Fruit fly (Drosophila melanogaster) whole organism, embryonic: ENCODE data around the gene CG42726.

Experiments
- Adf1 ChIP-seq: fragments of 200-800 bp; sonication (Bioruptor generic); IDR thresholded peaks from 2 replicates; pipeline ENCODE4 v1.3.6; 2022; ENCODE audit warnings: missing biosample characterization, missing genetic modification characterization
- B-H2 ChIP-seq: fragments of 200-800 bp; sonication (Bioruptor generic); optimal IDR thresholded peaks from 2 replicates; lab custom pipeline; 2018; ENCODE audit warnings: missing biosample characterization, mild to moderate bottlenecking, missing genetic modification characterization
- CG11247 ChIP-seq: fragments of 200-800 bp; sonication (Bioruptor generic); IDR thresholded peaks from 2 replicates; pipeline ENCODE4 v1.3.6; 2022; ENCODE audit warnings: missing biosample characterization, missing genetic modification characterization
- CG12659 ChIP-seq: fragments of 200-800 bp; sonication (Bioruptor generic); optimal IDR thresholded peaks from 3 replicates; lab custom pipeline; 2017; ENCODE audit warnings: mild to moderate bottlenecking, missing biosample characterization, missing genetic modification reagents, missing genetic modification characterization
- CG12942 ChIP-seq: fragments of 200-800 bp; sonication (Bioruptor generic); optimal IDR thresholded peaks from 3 replicates; lab custom pipeline; 2016; ENCODE audit warnings: missing biosample characterization, missing genetic modification characterization
- CG15479 ChIP-seq: fragments of 200-800 bp; sonication (Bioruptor generic); optimal IDR thresholded peaks from 3 replicates; lab custom pipeline; 2019; ENCODE audit warnings: missing biosample characterization, mild to moderate bottlenecking, missing genetic modification characterization, moderate library complexity
- CG30431 ChIP-seq: fragments of 200-800 bp; sonication (Bioruptor generic); optimal IDR thresholded peaks from 2 replicates; lab custom pipeline; 2017; ENCODE audit warnings: missing biosample characterization, missing genetic modification characterization
- CG31441 ChIP-seq: fragments of 200-800 bp; sonication (Bioruptor generic); IDR thresholded peaks from 2 replicates; pipeline ENCODE4 v1.3.6; 2022; ENCODE audit warnings: missing biosample characterization, missing genetic modification characterization
- CG32772 ChIP-seq: fragments of 200-800 bp; sonication (Bioruptor generic); IDR thresholded peaks from 2 replicates; pipeline ENCODE4 v1.3.6; 2022; ENCODE audit warnings: missing biosample characterization, missing genetic modification characterization
- CG3995 ChIP-seq: fragments of 200-800 bp; sonication (Bioruptor generic); optimal IDR thresholded peaks from 3 replicates; lab custom pipeline; 2016; ENCODE audit warnings: missing biosample characterization, missing genetic modification characterization
- CG4282 ChIP-seq: fragments of 200-800 bp; sonication (Bioruptor generic); optimal IDR thresholded peaks from 2 replicates; lab custom pipeline; 2016; ENCODE audit warnings: missing biosample characterization, missing genetic modification characterization
- CG43689 ChIP-seq: fragments of 200-800 bp; sonication (Bioruptor generic); IDR thresholded peaks from 2 replicates; pipeline ENCODE4 v1.3.6; 2022; ENCODE audit warnings: missing biosample characterization, missing genetic modification characterization
- CG4854 ChIP-seq: fragments of 200-800 bp; sonication (Bioruptor generic); optimal IDR thresholded peaks from 2 replicates; lab custom pipeline; 2016; ENCODE audit warnings: missing biosample characterization, missing genetic modification characterization, inconsistent platforms
- CG5180 ChIP-seq: fragments of 200-800 bp; sonication (Bioruptor generic); optimal IDR thresholded peaks from 3 replicates; lab custom pipeline; 2017; ENCODE audit warnings: missing biosample characterization, missing genetic modification characterization, mild to moderate bottlenecking, moderate library complexity, missing genetic modification reagents
- CG6254 ChIP-seq: fragments of 200-800 bp; sonication (Bioruptor generic); optimal IDR thresholded peaks from 3 replicates; lab custom pipeline; 2017; ENCODE audit warnings: mild to moderate bottlenecking, missing biosample characterization, missing genetic modification reagents, missing genetic modification characterization
- CG6272 ChIP-seq: fragments of 200-800 bp; sonication (Bioruptor generic); IDR thresholded peaks from 2 replicates; pipeline ENCODE4 v1.3.6; 2022; ENCODE audit warnings: missing biosample characterization, missing genetic modification characterization
- CG9609 ChIP-seq: fragments of 200-800 bp; sonication (Bioruptor generic); optimal IDR thresholded peaks from 3 replicates; lab custom pipeline; 2016; ENCODE audit warnings: missing biosample characterization, missing genetic modification characterization
- Chrac-16 ChIP-seq: fragments of 200-800 bp; sonication (Bioruptor generic); optimal IDR thresholded peaks from 3 replicates; lab custom pipeline; 2016; ENCODE audit warnings: missing biosample characterization, missing genetic modification characterization
- CoRest ChIP-seq: fragments of 200-800 bp; sonication (Bioruptor generic); optimal IDR thresholded peaks from 3 replicates; lab custom pipeline; 2018; ENCODE audit warnings: missing biosample characterization, mild to moderate bottlenecking, missing genetic modification characterization, moderate library complexity
- CrebB ChIP-seq: fragments of 200-800 bp; sonication (Bioruptor generic); optimal IDR thresholded peaks from 3 replicates; lab custom pipeline; 2018; ENCODE audit warnings: missing biosample characterization, mild to moderate bottlenecking, missing genetic modification characterization
- Deaf1 ChIP-seq: fragments of 200-800 bp; optimal IDR thresholded peaks from 3 replicates; lab custom pipeline; 2019; ENCODE audit warnings: missing biosample characterization, mild to moderate bottlenecking, missing genetic modification characterization, moderate library complexity
- Drgx ChIP-seq: fragments of 200-800 bp; sonication (Bioruptor generic); IDR thresholded peaks from 2 replicates; pipeline ENCODE4 v1.3.6; 2022; ENCODE audit warnings: missing biosample characterization, missing genetic modification characterization
- Ets65A ChIP-seq: fragments of 200-800 bp; sonication (Bioruptor generic); peaks from one replicate; lab custom pipeline; 2016; ENCODE audit warnings: missing biosample characterization, missing genetic modification characterization
- Fer1 ChIP-seq: fragments of 200-800 bp; sonication (Bioruptor generic); optimal IDR thresholded peaks from 2 replicates; lab custom pipeline; 2017; ENCODE audit warnings: missing biosample characterization, mild to moderate bottlenecking, missing genetic modification characterization
- Fer2 ChIP-seq: fragments of 200-800 bp; sonication (Bioruptor generic); optimal IDR thresholded peaks from 2 replicates; lab custom pipeline; 2018; ENCODE audit warnings: missing biosample characterization, mild to moderate bottlenecking, missing genetic modification characterization, moderate library complexity
- Hey ChIP-seq: fragments of 200-800 bp; sonication (Bioruptor generic); optimal IDR thresholded peaks from 3 replicates; lab custom pipeline; 2018; ENCODE audit warnings: missing biosample characterization, mild to moderate bottlenecking, missing genetic modification characterization
- Hmx ChIP-seq: fragments of 200-800 bp; sonication (Bioruptor generic); optimal IDR thresholded peaks from 2 replicates; lab custom pipeline; 2016; ENCODE audit warnings: missing biosample characterization, missing genetic modification characterization
- MESR4 ChIP-seq: fragments of 200-800 bp; sonication (Bioruptor generic); optimal IDR thresholded peaks from 2 replicates; lab custom pipeline; 2018; ENCODE audit warnings: missing biosample characterization, mild to moderate bottlenecking, missing genetic modification characterization, moderate library complexity
- Mes4 ChIP-seq: fragments of 200-800 bp; sonication (Bioruptor generic); optimal IDR thresholded peaks from 2 replicates; lab custom pipeline; 2016; ENCODE audit warnings: missing biosample characterization, missing genetic modification characterization
- Neu2 ChIP-seq: fragments of 200-800 bp; sonication (Bioruptor generic); optimal IDR thresholded peaks from 3 replicates; lab custom pipeline; 2016; ENCODE audit warnings: missing biosample characterization, missing genetic modification characterization, borderline replicate concordance
- Oli ChIP-seq: fragments of 200-800 bp; sonication (Bioruptor generic); optimal IDR thresholded peaks from 2 replicates; lab custom pipeline; 2018; ENCODE audit warnings: missing biosample characterization, mild to moderate bottlenecking, missing genetic modification characterization, moderate library complexity
- Pdp1 ChIP-seq, 2 experiments: fragments of 200-800 bp; sonication (Bioruptor generic); optimal IDR thresholded peaks; 3 replicates each; lab custom pipeline; 2016; ENCODE audit warnings: missing biosample characterization in 2 of 2, missing genetic modification characterization in 2 of 2, mild to moderate bottlenecking in 1 of 2, moderate library complexity in 1 of 2
- Ssrp ChIP-seq: fragments of 200-800 bp; sonication (Bioruptor generic); optimal IDR thresholded peaks from 2 replicates; lab custom pipeline; 2018; ENCODE audit warnings: missing biosample characterization, mild to moderate bottlenecking, missing genetic modification characterization, moderate library complexity
- amos ChIP-seq: fragments of 200-800 bp; sonication (Bioruptor generic); IDR thresholded peaks from 2 replicates; pipeline ENCODE4 v1.3.6; 2022; ENCODE audit warnings: missing biosample characterization, missing genetic modification characterization; ENCODE audit not compliant: partially characterized antibody
- cwo ChIP-seq: fragments of 200-800 bp; sonication (Bioruptor generic); optimal IDR thresholded peaks from 3 replicates; lab custom pipeline; 2017; ENCODE audit warnings: missing biosample characterization, missing genetic modification characterization, mild to moderate bottlenecking, moderate library complexity, missing genetic modification reagents
- dysf ChIP-seq: fragments of 200-800 bp; sonication (Bioruptor generic); IDR thresholded peaks from 3 replicates; pipeline ENCODE4 v1.3.6; 2022; ENCODE audit warnings: missing biosample characterization, missing genetic modification characterization
- ewg ChIP-seq: fragments of 200-800 bp; sonication (Bioruptor generic); optimal IDR thresholded peaks from 3 replicates; lab custom pipeline; 2017; ENCODE audit warnings: mild to moderate bottlenecking, missing biosample characterization, missing genetic modification reagents, missing genetic modification characterization
- kay ChIP-seq: fragments of 200-800 bp; sonication (Bioruptor generic); optimal IDR thresholded peaks from 2 replicates; lab custom pipeline; 2016; ENCODE audit warnings: missing biosample characterization, missing genetic modification characterization
- lmd ChIP-seq: fragments of 200-800 bp; sonication (Bioruptor generic); IDR thresholded peaks from 2 replicates; pipeline ENCODE4 v1.3.6; 2022; ENCODE audit warnings: missing biosample characterization, missing genetic modification characterization
- onecut ChIP-seq: fragments of 200-800 bp; sonication (Bioruptor generic); IDR thresholded peaks from 2 replicates; pipeline ENCODE4 v1.3.6; 2022; ENCODE audit warnings: missing biosample characterization, missing genetic modification characterization
- p53 ChIP-seq: fragments of 200-800 bp; sonication (Bioruptor generic); optimal IDR thresholded peaks from 2 replicates; lab custom pipeline; 2016; ENCODE audit warnings: missing biosample characterization, missing genetic modification characterization
- pb ChIP-seq: fragments of 200-800 bp; sonication (Bioruptor generic); optimal IDR thresholded peaks from 3 replicates; lab custom pipeline; 2016; ENCODE audit warnings: missing biosample characterization, missing genetic modification characterization
- prd ChIP-seq, 3 experiments: fragments of >200 bp in 2 of 3; fragments of 200-800 bp in 1 of 3; sonication (Bioruptor generic) in 1 of 3; optimal IDR thresholded peaks in 2 of 3; IDR thresholded peaks in 1 of 3; 2 replicates in 2 of 3; 3 replicates in 1 of 3; pipeline versions ENCODE4 v1.3.6 to Lab custom; 2017 to 2022; ENCODE audit warnings: missing biosample characterization in 1 of 3, missing genetic modification characterization in 1 of 3
- row ChIP-seq: fragments of 200-800 bp; sonication (Bioruptor generic); IDR thresholded peaks from 3 replicates; pipeline ENCODE4 v1.3.6; 2022; ENCODE audit warnings: missing biosample characterization, missing genetic modification characterization
- so ChIP-seq: fragments of 200-800 bp; sonication (Bioruptor generic); IDR thresholded peaks from 3 replicates; pipeline ENCODE4 v1.3.6; 2022; ENCODE audit warnings: missing biosample characterization, missing genetic modification characterization
- sr ChIP-seq: fragments of 200-800 bp; sonication (Bioruptor generic); IDR thresholded peaks from 3 replicates; pipeline ENCODE4 v1.3.6; 2022; ENCODE audit warnings: missing biosample characterization, missing genetic modification characterization
- ssp ChIP-seq: fragments of 200-800 bp; sonication (Bioruptor generic); IDR thresholded peaks from 2 replicates; pipeline ENCODE4 v1.3.6; 2022; ENCODE audit warnings: missing biosample characterization, missing genetic modification characterization
- tx ChIP-seq: fragments of 200-800 bp; sonication (Bioruptor generic); optimal IDR thresholded peaks from 2 replicates; lab custom pipeline; 2016; ENCODE audit warnings: missing biosample characterization, missing genetic modification characterization
- unc-4 ChIP-seq: fragments of 200-800 bp; sonication (Bioruptor generic); IDR thresholded peaks from 2 replicates; pipeline ENCODE4 v1.3.6; 2022; ENCODE audit warnings: missing biosample characterization, missing genetic modification characterization; ENCODE audit not compliant: partially characterized antibody
- wdn ChIP-seq: fragments of 200-800 bp; sonication (Bioruptor generic); IDR thresholded peaks from 2 replicates; pipeline ENCODE4 v1.3.6; 2022; ENCODE audit warnings: missing biosample characterization, missing genetic modification characterization

Gene CG42726

DNA sequence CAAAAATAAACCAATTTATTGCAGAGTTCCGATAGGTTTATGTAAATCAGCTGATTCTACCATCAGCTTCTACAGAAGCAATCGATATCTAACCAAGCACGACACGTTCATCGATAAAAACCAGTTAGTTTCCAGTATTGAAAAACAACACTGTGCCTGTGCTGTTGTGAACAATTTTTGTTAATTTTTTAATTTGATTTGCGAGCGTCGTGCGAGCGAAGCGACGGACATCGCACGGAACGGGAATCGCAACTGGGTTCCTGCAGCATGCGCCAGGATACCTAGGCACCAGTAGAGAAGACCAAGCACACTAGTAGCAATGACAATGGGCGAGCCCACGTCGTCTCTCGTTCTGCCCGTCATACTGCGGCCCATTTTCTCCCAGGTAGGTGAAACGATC, 24.0 kb downstream of the CG42726 start, which contains the start of the genes Ccm3 and CG6136 (continued):
- TF ChIP-seq so (GFP tag; lab: Robert Waterston, UW) (no peak), Deaf1 (tag; lab: Kevin White, UChicago) (peak; percentile 50), CG12942 (GFP tag; lab: Kevin White, UChicago) (no peak), Fer2 (tag; lab: Kevin White, UChicago) (no peak), CG4282 (GFP tag; lab: Kevin White, UChicago) (peak; percentile 46), ssp (no peak), amos (GFP tag; lab: Robert Waterston, UW) (peak; percentile 95), CG43689 (GFP tag; lab: Robert Waterston, UW) (no peak), CG6254 (GFP tag; lab: Kevin White, UChicago) (no peak), CG4854 (GFP tag; lab: Kevin White, UChicago) (peak; percentile 33), CoRest (tag; lab: Kevin White, UChicago) (no peak), Ets65A (GFP tag; lab: Kevin White, UChicago) (peak; percentile 94), ewg (GFP tag; lab: Kevin White, UChicago) (peak; percentile 48), Oli (tag; lab: Kevin White, UChicago) (no peak), prd (optimal IDR thresholded peaks at IDR 0.05; lab: Kevin White, UChicago) (no peak), prd (GFP tag; IDR thresholded peaks at IDR 0.05; lab: Robert Waterston, UW) (peak; percentile 52; the same call in 1 of the 3 replicates), onecut (no peak), unc-4 (peak; percentile 92), CG11247 (peak; percentile 44; the same call in 1 of the 2 replicates), CG9609 (GFP tag; lab: Kevin White, UChicago) (peak; percentile 15), dysf (peak; percentile 43; the same call in 2 of the 3 replicates), Mes4 (no peak), Neu2 (GFP tag; lab: Kevin White, UChicago) (peak; percentile 23), CG15479 (GFP tag; lab: Kevin White, UChicago) (no peak), cwo (no peak), CG6272 (GFP tag; lab: Robert Waterston, UW) (0 out of 2 replicates have a peak, but pooled peaks have one; percentile 10), CrebB (tag; lab: Kevin White, UChicago) (peak; percentile 21), tx (peak; percentile 50), p53 (GFP tag; lab: Kevin White, UChicago) (peak; percentile 19), wdn (no peak; the same call in 1 of the 2 replicates), Pdp1 (GFP tag; optimal IDR thresholded peaks at IDR 0.05; lab: Kevin White, UChicago) (no peak), lmd (peak; percentile 16; the same call in 1 of the 2 replicates), CG3995 (peak; percentile 62), MESR4 (GFP tag; lab: Kevin White, UChicago) (peak; percentile 86), CG32772 (GFP tag; lab: Robert Waterston, UW) (no peak), CG30431 (no peak), row (GFP tag; lab: Robert Waterston, UW) (peak; percentile 17; the same call in 1 of the 3 replicates), pb (GFP tag; lab: Kevin White, UChicago) (peak; percentile 23), Hey (tag; lab: Kevin White, UChicago) (no peak), Ssrp (tag; lab: Kevin White, UChicago) (no peak), CG5180 (GFP tag; lab: Kevin White, UChicago) (no peak), Adf1 (GFP tag; lab: Robert Waterston, UW) (peak; percentile 41; the same call in 1 of the 2 replicates), sr (GFP tag; lab: Robert Waterston, UW) (no peak), Chrac-16 (GFP tag; lab: Kevin White, UChicago) (no peak), Hmx (GFP tag; lab: Kevin White, UChicago) (no peak), Fer1 (GFP tag; lab: Kevin White, UChicago) (peak; percentile 65), kay (GFP tag; lab: Kevin White, UChicago) (no peak), Drgx (GFP tag; lab: Robert Waterston, UW) (0 out of 2 replicates have a peak, but pooled peaks have one; percentile 20), CG12659 (GFP tag; lab: Kevin White, UChicago) (peak; percentile 69), B-H2 (GFP tag; lab: Kevin White, UChicago) (peak; percentile 68), CG31441 (GFP tag; lab: Robert Waterston, UW) (no peak)
